Worm (Caenorhabditis elegans): ENCODE results near the gene clec-57.

- TF ChIP-seq lin-11 (tag; optimal IDR thresholded peaks at IDR 0.05) (no peak), gmeb-1 (tag; optimal IDR thresholded peaks at IDR 0.05) (no peak), snpc-4 (tag; optimal IDR thresholded peaks at IDR 0.05) (no peak), ceh-16 (tag; optimal IDR thresholded peaks at IDR 0.05) (no peak)
These were observed 12.4 kb downstream of the clec-57 start, which contains the start of gene R02D5.7 for ce11 chrV:14481401-14481800.
